Worm (Caenorhabditis elegans): ENCODE data around the gene srm-5.

The srm-5 gene

ce11 chrV:14334901-14335300 is at the start of gene srm-5:
Gene srm-5, plus strand, starts transcription at chrV:14335201.
- TF ChIP-seq ceh-82 (tag; optimal IDR thresholded peaks at IDR 0.05) (no peak), nhr-11 (tag; optimal IDR thresholded peaks at IDR 0.05) (no peak), efl-1 (optimal IDR thresholded peaks at IDR 0.05) (no peak), efl-1 (GFP tag; optimal IDR thresholded peaks at IDR 0.05 in 1 of 2) (no peak), tbx-2 (tag; optimal IDR thresholded peaks at IDR 0.05) (no peak), nhr-28 (tag; optimal IDR thresholded peaks at IDR 0.05) (no peak), nhr-71 (tag; optimal IDR thresholded peaks at IDR 0.05) (peak; percentile 7), unc-98 (GFP tag; IDR thresholded peaks at IDR 0.05) (no peak), fkh-8 (tag; optimal IDR thresholded peaks at IDR 0.05) (peak; percentile 28)

- TF ChIP-seq hpl-2 (GFP tag; optimal IDR thresholded peaks at IDR 0.05) (no peak), F16B12.6 (tag; optimal IDR thresholded peaks at IDR 0.05) (no peak), egl-13 (tag; optimal IDR thresholded peaks at IDR 0.05) (no peak), hlh-4 (tag; optimal IDR thresholded peaks at IDR 0.05) (no peak), pag-3 (tag; optimal IDR thresholded peaks at IDR 0.05; ENCODE audit: borderline replicate concordance, insufficient read depth) (no peak), ama-1 (optimal IDR thresholded peaks at IDR 0.05) (no peak), blmp-1 (tag; optimal IDR thresholded peaks at IDR 0.05) (no peak), mab-9 (GFP tag; IDR thresholded peaks at IDR 0.05) (no peak), unc-98 (GFP tag; IDR thresholded peaks at IDR 0.05) (no peak), rnt-1 (tag; optimal IDR thresholded peaks at IDR 0.05) (no peak), ztf-4 (tag; optimal IDR thresholded peaks at IDR 0.05) (no peak), skn-1 (tag; optimal IDR thresholded peaks at IDR 0.05) (no peak), nhr-20 (tag; optimal IDR thresholded peaks at IDR 0.05) (no peak), mef-2 (tag; optimal IDR thresholded peaks at IDR 0.05) (no peak), mep-1 (tag; optimal IDR thresholded peaks at IDR 0.05) (no peak)
Measured at ce11 chrV:14285803-14286202, 49.2 kb upstream of the srm-5 start, which contains the start of gene F40G12.11. Gene F40G12.11, plus strand, starts transcription at chrV:14286171.

DNA sequence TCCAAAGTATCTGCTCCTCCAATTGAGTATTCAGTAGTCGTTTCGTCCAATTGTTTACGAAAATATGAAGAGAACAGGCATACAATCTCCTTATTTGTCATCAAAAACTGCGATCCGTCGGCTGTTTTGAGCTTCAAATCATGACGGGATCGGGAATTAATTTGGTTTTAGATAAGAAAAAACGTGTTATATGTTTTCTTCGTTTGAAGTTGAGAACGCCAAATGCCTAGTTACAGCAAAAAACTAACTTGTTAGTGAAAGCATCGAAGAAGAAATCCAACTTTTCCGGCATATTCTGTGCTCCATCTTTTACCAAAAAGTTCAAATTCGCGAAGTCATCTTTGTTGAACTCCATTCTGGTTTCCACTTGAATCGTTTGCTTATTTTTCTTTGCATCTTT is 45.6 kb upstream of the srm-5 start, which contains the start of gene F14D7.1:
TSS of gene F14D7.1 (minus strand) at position 101 of the 400 bp plus-strand sequence.
- no peak for TF ChIP-seq hpl-2 (GFP tag; optimal IDR thresholded peaks at IDR 0.05)
- no peak for TF ChIP-seq nhr-84 (tag; optimal IDR thresholded peaks at IDR 0.05)
- no peak for TF ChIP-seq isw-1 (GFP tag; IDR thresholded peaks at IDR 0.05)
- no peak for TF ChIP-seq grh-1 (GFP tag; IDR thresholded peaks at IDR 0.05)
- no peak for TF ChIP-seq mab-9 (GFP tag; IDR thresholded peaks at IDR 0.05)
- TF ChIP-seq unc-130 (tag; optimal IDR thresholded peaks at IDR 0.05) = no peak
- no peak for TF ChIP-seq elt-3 (tag; optimal IDR thresholded peaks at IDR 0.05)
- TF ChIP-seq Y116A8C.19 (tag; optimal IDR thresholded peaks at IDR 0.05; ENCODE audit: borderline replicate concordance) = no peak
- TF ChIP-seq ceh-90 (tag; optimal IDR thresholded peaks at IDR 0.05) = no peak

DNA sequence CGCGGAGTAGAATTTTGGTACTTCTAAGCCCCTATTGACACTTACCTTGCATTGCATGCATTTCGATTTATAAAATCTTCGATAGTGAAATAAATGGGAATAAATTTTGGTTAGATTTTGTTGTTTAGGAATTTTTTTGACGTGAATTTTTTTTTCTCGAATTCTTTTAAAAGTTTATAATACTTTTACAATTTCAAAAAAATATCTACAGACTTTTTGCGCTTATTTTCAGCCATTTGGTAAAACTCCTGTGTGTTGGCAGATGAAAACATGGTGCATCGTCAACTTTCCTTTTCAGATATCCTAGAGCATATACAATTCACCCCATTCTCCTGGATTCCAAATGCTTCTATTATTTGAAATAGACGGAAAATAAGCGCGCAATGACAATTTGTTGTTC is 44.4 kb upstream of the srm-5 start, which contains the start of gene F14D7.18:
TSS of gene F14D7.18 (minus strand) at position 101 of the 400 bp plus-strand sequence.
- TF ChIP-seq nhr-19 (GFP tag; conservative IDR thresholded peaks at IDR 0.05) (no peak), egl-27 (tag; optimal IDR thresholded peaks at IDR 0.05) (no peak), ceh-88 (GFP tag; IDR thresholded peaks at IDR 0.05) (no peak), mdl-1 (tag; optimal IDR thresholded peaks at IDR 0.05) (no peak), nhr-47 (tag; optimal IDR thresholded peaks at IDR 0.05) (no peak), mep-1 (tag; optimal IDR thresholded peaks at IDR 0.05) (no peak), dpl-1 (GFP tag; optimal IDR thresholded peaks at IDR 0.05) (no peak), rnt-1 (tag; optimal IDR thresholded peaks at IDR 0.05) (no peak), ces-1 (GFP tag; optimal IDR thresholded peaks at IDR 0.05) (no peak), nhr-71 (tag; optimal IDR thresholded peaks at IDR 0.05) (no peak), ama-1 (optimal IDR thresholded peaks at IDR 0.05) (no peak), nhr-76 (tag; optimal IDR thresholded peaks at IDR 0.05) (no peak), mab-9 (GFP tag; IDR thresholded peaks at IDR 0.05) (no peak), lin-15B (tag; optimal IDR thresholded peaks at IDR 0.05) (no peak), Y116A8C.19 (tag; optimal IDR thresholded peaks at IDR 0.05; ENCODE audit: borderline replicate concordance) (no peak), hlh-17 (GFP tag; optimal IDR thresholded peaks at IDR 0.05; ENCODE audit: borderline replicate concordance) (no peak), unc-98 (GFP tag; IDR thresholded peaks at IDR 0.05) (no peak)
